Worm (Caenorhabditis elegans) whole organism, L2 larva: ENCODE data around the gene srh-75.

Source experiments
- blmp-1 ChIP-seq: sonication (generic microtip); optimal IDR thresholded peaks from 2 replicates; lab custom pipeline; 2017; ENCODE audit warnings: missing genetic modification characterization, mild to moderate bottlenecking, missing compliant biosample characterization, antibody characterized with exemption, moderate library complexity; ENCODE audit not compliant: insufficient read depth
- elt-1 ChIP-seq: fragments of 150-350 bp; optimal IDR thresholded peaks from 2 replicates; lab custom pipeline; 2014; ENCODE audit warnings: missing biosample characterization, missing genetic modification characterization
- elt-3 ChIP-seq: sonication (generic microtip); optimal IDR thresholded peaks from 2 replicates; lab custom pipeline; 2017; ENCODE audit warnings: missing biosample characterization, missing genetic modification characterization
- unc-62 ChIP-seq: fragments of 150-350 bp; optimal IDR thresholded peaks from 2 replicates; lab custom pipeline; 2014; ENCODE audit warnings: missing biosample characterization, missing genetic modification reagents, missing genetic modification characterization
- zag-1 ChIP-seq: fragments of 150-350 bp; optimal IDR thresholded peaks from 2 replicates; lab custom pipeline; 2014; ENCODE audit warnings: missing biosample characterization, missing genetic modification characterization

- TF ChIP-seq unc-62 (no peak), blmp-1 (tag; lab: Kevin White, UChicago) (no peak), zag-1 (no peak), elt-3 (no peak), elt-1 (tag; lab: Kevin White, UChicago) (no peak)
Observed at ce11 chrV:11013179-11013578, 43.8 kb downstream of the srh-75 start.
